Fruit fly (Drosophila melanogaster) whole organism, embryonic: ENCODE measurements around the gene TTLL6B.

Source experiments
- Awh ChIP-seq: fragments of 200-800 bp; sonication (Bioruptor generic); IDR thresholded peaks from 2 replicates; pipeline ENCODE4, ENCODE4 v1.3.6; 2022; ENCODE audit warnings: missing biosample characterization, missing genetic modification characterization
- CG11456 ChIP-seq: fragments of 200-800 bp; sonication (Bioruptor generic); IDR thresholded peaks from 3 replicates; pipeline ENCODE4 v1.3.6; 2022; ENCODE audit warnings: missing biosample characterization, missing genetic modification characterization
- CG1233 ChIP-seq: fragments of 200-800 bp; sonication (Bioruptor generic); optimal IDR thresholded peaks from 4 replicates; lab custom pipeline; 2018; ENCODE audit warnings: missing biosample characterization, mild to moderate bottlenecking, missing genetic modification characterization
- CG12659 ChIP-seq: fragments of 200-800 bp; sonication (Bioruptor generic); optimal IDR thresholded peaks from 3 replicates; lab custom pipeline; 2017; ENCODE audit warnings: mild to moderate bottlenecking, missing biosample characterization, missing genetic modification reagents, missing genetic modification characterization
- CG12769 ChIP-seq: fragments of 200-800 bp; sonication (Bioruptor generic); optimal IDR thresholded peaks from 2 replicates; lab custom pipeline; 2019; ENCODE audit warnings: missing biosample characterization, mild to moderate bottlenecking, missing genetic modification characterization, moderate library complexity
- CG14710 ChIP-seq: fragments of 200-800 bp; sonication (Bioruptor generic); optimal IDR thresholded peaks from 3 replicates; lab custom pipeline; 2019; ENCODE audit warnings: missing biosample characterization, mild to moderate bottlenecking, missing genetic modification characterization, moderate library complexity
- CG15514 ChIP-seq: fragments of 200-800 bp; sonication (Bioruptor generic); optimal IDR thresholded peaks from 3 replicates; lab custom pipeline; 2017; ENCODE audit warnings: missing biosample characterization, missing genetic modification characterization, mild to moderate bottlenecking, moderate library complexity, missing genetic modification reagents
- CG17359 ChIP-seq: fragments of 200-800 bp; sonication (Bioruptor generic); optimal IDR thresholded peaks from 3 replicates; lab custom pipeline; 2018; ENCODE audit warnings: missing biosample characterization, mild to moderate bottlenecking, missing genetic modification characterization, moderate library complexity
- CG17385 ChIP-seq: fragments of 200-800 bp; sonication (Bioruptor generic); optimal IDR thresholded peaks from 3 replicates; lab custom pipeline; 2018; ENCODE audit warnings: missing biosample characterization, mild to moderate bottlenecking, missing genetic modification characterization
- CG31365 ChIP-seq: fragments of 200-800 bp; sonication (Bioruptor generic); optimal IDR thresholded peaks from 2 replicates; lab custom pipeline; 2018; ENCODE audit warnings: missing biosample characterization, mild to moderate bottlenecking, missing genetic modification characterization
- CG32772 ChIP-seq: fragments of 200-800 bp; sonication (Bioruptor generic); IDR thresholded peaks from 2 replicates; pipeline ENCODE4 v1.3.6; 2022; ENCODE audit warnings: missing biosample characterization, missing genetic modification characterization
- CG34224 ChIP-seq: fragments of 200-800 bp; sonication (Bioruptor generic); IDR thresholded peaks from 3 replicates; pipeline ENCODE4 v1.3.6; 2022; ENCODE audit warnings: missing biosample characterization, missing genetic modification characterization; ENCODE audit not compliant: partially characterized antibody
- CG3726 ChIP-seq: fragments of 200-800 bp; sonication (Bioruptor generic); IDR thresholded peaks from 3 replicates; pipeline ENCODE4, ENCODE4 v1.3.6; 2022; ENCODE audit warnings: missing biosample characterization, missing genetic modification characterization
- CG4360 ChIP-seq: fragments of 200-800 bp; sonication (Bioruptor generic); IDR thresholded peaks from 2 replicates; pipeline ENCODE4 v1.3.6; 2022; ENCODE audit warnings: missing biosample characterization, missing genetic modification characterization
- CG4617 ChIP-seq: fragments of 200-800 bp; sonication (Bioruptor generic); optimal IDR thresholded peaks from 3 replicates; lab custom pipeline; 2016; ENCODE audit warnings: missing biosample characterization, missing genetic modification characterization, borderline replicate concordance
- CG4820 ChIP-seq: fragments of 200-800 bp; sonication (Bioruptor generic); optimal IDR thresholded peaks from 3 replicates; lab custom pipeline; 2016; ENCODE audit warnings: missing biosample characterization, missing genetic modification characterization
- CG8478 ChIP-seq: fragments of >200 bp; optimal IDR thresholded peaks from 2 replicates; lab custom pipeline; 2018
- CG9727 ChIP-seq: fragments of 200-800 bp; sonication (Bioruptor generic); optimal IDR thresholded peaks from 3 replicates; lab custom pipeline; 2017; ENCODE audit warnings: missing biosample characterization, mild to moderate bottlenecking, missing genetic modification characterization
- CG9797 ChIP-seq: fragments of 200-800 bp; sonication (Bioruptor generic); optimal IDR thresholded peaks from 3 replicates; lab custom pipeline; 2018; ENCODE audit warnings: missing biosample characterization, mild to moderate bottlenecking, missing genetic modification characterization
- Dp ChIP-seq: fragments of 200-800 bp; sonication (Bioruptor generic); optimal IDR thresholded peaks from 2 replicates; lab custom pipeline; 2018; ENCODE audit warnings: missing biosample characterization, mild to moderate bottlenecking, missing genetic modification characterization, moderate library complexity
- E2f2 ChIP-seq: fragments of 200-800 bp; sonication (Bioruptor generic); IDR thresholded peaks from 2 replicates; pipeline ENCODE4 v1.3.6; 2022; ENCODE audit warnings: missing biosample characterization, missing genetic modification characterization
- HmgZ ChIP-seq: fragments of 200-800 bp; sonication (Bioruptor generic); optimal IDR thresholded peaks from 2 replicates; lab custom pipeline; 2018; ENCODE audit warnings: missing biosample characterization, mild to moderate bottlenecking, missing genetic modification characterization
- Lhr ChIP-seq: fragments of 200-800 bp; sonication (Bioruptor generic); optimal IDR thresholded peaks from 3 replicates; lab custom pipeline; 2017; ENCODE audit warnings: mild to moderate bottlenecking, missing biosample characterization, missing genetic modification reagents, missing genetic modification characterization
- MBD-R2 ChIP-seq: fragments of 200-800 bp; sonication (Bioruptor generic); IDR thresholded peaks from 2 replicates; pipeline ENCODE4 v1.3.6; 2022; ENCODE audit warnings: missing biosample characterization, missing genetic modification characterization
- Med ChIP-seq: fragments of 200-800 bp; sonication (Bioruptor generic); peaks from one replicate; lab custom pipeline; 2016; ENCODE audit warnings: missing biosample characterization, missing genetic modification characterization, mild to moderate bottlenecking, inconsistent platforms, moderate library complexity
- Meics ChIP-seq: fragments of 200-800 bp; sonication (Bioruptor generic); optimal IDR thresholded peaks from 2 replicates; lab custom pipeline; 2017; ENCODE audit warnings: missing biosample characterization, mild to moderate bottlenecking, missing genetic modification characterization
- Myb ChIP-seq: fragments of 200-800 bp; sonication (Bioruptor generic); optimal IDR thresholded peaks from 2 replicates; lab custom pipeline; 2016; ENCODE audit warnings: missing biosample characterization, missing genetic modification characterization
- PHDP ChIP-seq: fragments of 200-800 bp; sonication (Bioruptor generic); optimal IDR thresholded peaks from 3 replicates; lab custom pipeline; 2018; ENCODE audit warnings: missing biosample characterization, mild to moderate bottlenecking, missing genetic modification characterization, moderate library complexity
- Pdp1 ChIP-seq, 2 experiments: fragments of 200-800 bp; sonication (Bioruptor generic); optimal IDR thresholded peaks; 3 replicates each; lab custom pipeline; 2016; ENCODE audit warnings: missing biosample characterization in 2 of 2, missing genetic modification characterization in 2 of 2, mild to moderate bottlenecking in 1 of 2, moderate library complexity in 1 of 2
- Sry-δ ChIP-seq: fragments of 200-800 bp; sonication (Bioruptor generic); optimal IDR thresholded peaks from 2 replicates; lab custom pipeline; 2016; ENCODE audit warnings: missing biosample characterization, missing genetic modification characterization
- Xbp1 ChIP-seq: fragments of 200-800 bp; sonication (Bioruptor generic); optimal IDR thresholded peaks from 3 replicates; lab custom pipeline; 2016; ENCODE audit warnings: missing biosample characterization, mild to moderate bottlenecking, missing genetic modification characterization
- abd-A ChIP-seq: fragments of 200-800 bp; sonication (Bioruptor generic); optimal IDR thresholded peaks from 3 replicates; lab custom pipeline; 2019; ENCODE audit warnings: missing biosample characterization, mild to moderate bottlenecking, missing genetic modification characterization, moderate library complexity
- cg ChIP-seq: fragments of 200-800 bp; sonication (Bioruptor generic); optimal IDR thresholded peaks from 3 replicates; lab custom pipeline; 2019; ENCODE audit warnings: missing biosample characterization, mild to moderate bottlenecking, missing genetic modification characterization, moderate library complexity
- chinmo ChIP-seq: fragments of 200-800 bp; sonication (Bioruptor generic); IDR thresholded peaks from 4 replicates; pipeline ENCODE4 v1.3.6; 2022; ENCODE audit warnings: missing biosample characterization, missing genetic modification characterization; ENCODE audit not compliant: partially characterized antibody
- crol ChIP-seq: fragments of 200-800 bp; sonication (Bioruptor generic); IDR thresholded peaks from 2 replicates; pipeline ENCODE4 v1.3.6; 2022; ENCODE audit warnings: missing biosample characterization, missing genetic modification characterization
- da ChIP-seq: fragments of 200-800 bp; sonication (Bioruptor generic); optimal IDR thresholded peaks from 2 replicates; lab custom pipeline; 2016; ENCODE audit warnings: missing biosample characterization, missing genetic modification characterization
- eve ChIP-seq, 2 experiments: fragments of >200 bp; optimal IDR thresholded peaks; 2 replicates each; lab custom pipeline; 2017; ENCODE audit warnings: missing biosample characterization in 2 of 2, missing genetic modification characterization in 2 of 2
- gfzf ChIP-seq: fragments of 200-800 bp; sonication (Bioruptor generic); optimal IDR thresholded peaks from 2 replicates; lab custom pipeline; 2016; ENCODE audit warnings: missing biosample characterization, mild to moderate bottlenecking, missing genetic modification characterization, moderate library complexity
- ham ChIP-seq: fragments of 200-800 bp; sonication (Bioruptor generic); IDR thresholded peaks from 2 replicates; pipeline ENCODE4 v1.3.6; 2022; ENCODE audit warnings: missing biosample characterization, missing genetic modification characterization
- ken ChIP-seq: fragments of 200-800 bp; sonication (Bioruptor generic); IDR thresholded peaks from 3 replicates; pipeline ENCODE4 v1.3.6; 2022; ENCODE audit warnings: missing biosample characterization, missing genetic modification characterization
- nom ChIP-seq: fragments of 200-800 bp; sonication (Bioruptor generic); optimal IDR thresholded peaks from 2 replicates; lab custom pipeline; 2017; ENCODE audit warnings: missing biosample characterization, missing genetic modification characterization, mild to moderate bottlenecking, moderate library complexity, missing genetic modification reagents
- phol ChIP-seq: fragments of 200-800 bp; sonication (Bioruptor generic); optimal IDR thresholded peaks from 3 replicates; lab custom pipeline; 2018; ENCODE audit warnings: missing biosample characterization, mild to moderate bottlenecking, missing genetic modification characterization, moderate library complexity
- pzg ChIP-seq: fragments of 200-800 bp; sonication (Bioruptor generic); optimal IDR thresholded peaks from 3 replicates; lab custom pipeline; 2018; ENCODE audit warnings: missing biosample characterization, mild to moderate bottlenecking, missing genetic modification characterization, moderate library complexity
- scrt ChIP-seq: fragments of 200-800 bp; sonication (Bioruptor generic); optimal IDR thresholded peaks from 2 replicates; lab custom pipeline; 2018; ENCODE audit warnings: missing biosample characterization, mild to moderate bottlenecking, missing genetic modification characterization, moderate library complexity
- sens ChIP-seq: fragments of 200-800 bp; sonication (Bioruptor generic); peaks from one replicate; lab custom pipeline; 2016; ENCODE audit warnings: missing biosample characterization, missing genetic modification characterization
- sqz ChIP-seq: fragments of 200-800 bp; sonication (Bioruptor generic); optimal IDR thresholded peaks from 3 replicates; lab custom pipeline; 2018; ENCODE audit warnings: missing biosample characterization, mild to moderate bottlenecking, missing genetic modification characterization
- sug ChIP-seq: fragments of 200-800 bp; optimal IDR thresholded peaks from 2 replicates; lab custom pipeline; 2019; ENCODE audit warnings: missing biosample characterization, mild to moderate bottlenecking, missing genetic modification characterization, moderate library complexity
- trem ChIP-seq: fragments of 200-800 bp; optimal IDR thresholded peaks from 3 replicates; lab custom pipeline; 2019; ENCODE audit warnings: missing biosample characterization, mild to moderate bottlenecking, missing genetic modification characterization, moderate library complexity

The TTLL6B gene

DNA sequence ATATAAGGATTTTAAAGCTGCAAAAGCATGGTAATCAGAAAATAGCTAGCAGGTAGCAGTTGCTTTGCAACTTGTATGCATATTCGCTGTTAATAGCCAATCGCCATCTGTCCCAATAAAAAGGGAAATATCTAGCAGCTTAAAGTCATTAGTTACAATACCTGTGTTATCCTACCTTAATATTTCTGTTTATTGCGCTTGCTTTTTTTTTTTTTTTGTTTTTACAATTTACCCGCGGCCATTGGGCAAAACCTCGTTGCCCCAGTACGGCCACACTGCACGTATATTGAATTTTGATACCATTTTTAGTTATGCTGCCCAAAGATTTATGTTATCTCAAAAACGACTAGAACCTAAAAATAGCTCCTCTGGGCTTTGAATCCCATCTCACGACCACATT, 21.4 kb upstream of the TTLL6B start:
- TF ChIP-seq CG8478 (lab: Kevin White, UChicago), result no peak
- peak; percentile 41; the same call in 1 of the 2 replicates for TF ChIP-seq E2f2
- peak; percentile 78 for TF ChIP-seq gfzf (GFP tag; lab: Kevin White, UChicago)
- peak; percentile 52 for TF ChIP-seq MBD-R2 (GFP tag; lab: Robert Waterston, UW)
- peak; percentile 8 for TF ChIP-seq Sry-δ (GFP tag; lab: Kevin White, UChicago)
- no peak for TF ChIP-seq eve (GFP tag; optimal IDR thresholded peaks at IDR 0.05; lab: Kevin White, UChicago)
- 0 out of 2 replicates have a peak, but pooled peaks have one; percentile 40 for TF ChIP-seq CG32772 (GFP tag; lab: Robert Waterston, UW)
- peak; percentile 4 for TF ChIP-seq CG12659 (GFP tag; lab: Kevin White, UChicago)
- peak; percentile 37 for TF ChIP-seq CG4617
- TF ChIP-seq Awh, result no peak
- no peak for TF ChIP-seq Lhr (GFP tag; lab: Kevin White, UChicago)
- TF ChIP-seq pzg (GFP tag; lab: Kevin White, UChicago), result peak; percentile 7
- no peak for TF ChIP-seq HmgZ
- TF ChIP-seq PHDP (tag; lab: Kevin White, UChicago), result no peak
- TF ChIP-seq CG34224 (GFP tag; lab: Robert Waterston, UW), result no peak
- peak; percentile 32 for TF ChIP-seq sqz (GFP tag; lab: Kevin White, UChicago)
- peak; percentile 31 for TF ChIP-seq phol (tag; lab: Kevin White, UChicago)
- TF ChIP-seq sens, result peak; percentile 72
- peak; percentile 23 for TF ChIP-seq CG14710 (tag; lab: Kevin White, UChicago)
- peak; percentile 22 for TF ChIP-seq CG15514 (GFP tag; lab: Kevin White, UChicago)
- TF ChIP-seq CG17359 (tag; lab: Kevin White, UChicago), result peak; percentile 36
- no peak for TF ChIP-seq scrt
- peak; percentile 41 for TF ChIP-seq CG9797 (GFP tag; lab: Kevin White, UChicago)
- TF ChIP-seq trem (tag; lab: Kevin White, UChicago), result peak; percentile 41
- peak; percentile 23 for TF ChIP-seq Myb (GFP tag; lab: Kevin White, UChicago)
- TF ChIP-seq CG9727 (GFP tag; lab: Kevin White, UChicago), result no peak
- peak; percentile 20 for TF ChIP-seq Dp (GFP tag; lab: Kevin White, UChicago)

dm6 chr3R:27270379-27271266, 19.8 kb upstream of the TTLL6B start:
- peak; percentile 50 for TF ChIP-seq nom (GFP tag; lab: Kevin White, UChicago)
- TF ChIP-seq CG11456 (GFP tag; lab: Robert Waterston, UW), result no peak
- TF ChIP-seq da (GFP tag; lab: Kevin White, UChicago), result no peak
- no peak for TF ChIP-seq CG4820 (GFP tag; lab: Kevin White, UChicago)
- no peak for TF ChIP-seq CG12659 (GFP tag; lab: Kevin White, UChicago)
- no peak for TF ChIP-seq Xbp1 (GFP tag; lab: Kevin White, UChicago)
- no peak for TF ChIP-seq CG3726
- 0 out of 4 replicates have a peak, but pooled peaks have one; percentile 29 for TF ChIP-seq chinmo (GFP tag; lab: Robert Waterston, UW)
- no peak for TF ChIP-seq CG1233 (GFP tag; lab: Kevin White, UChicago)
- TF ChIP-seq sug (tag; lab: Kevin White, UChicago), result peak; percentile 17
- peak; percentile 5; the same call in 1 of the 2 replicates for TF ChIP-seq MBD-R2 (GFP tag; lab: Robert Waterston, UW)
- peak; percentile 56 for TF ChIP-seq crol (GFP tag; lab: Robert Waterston, UW)
- no peak for TF ChIP-seq abd-A (tag; lab: Kevin White, UChicago)
- no peak for TF ChIP-seq Meics (GFP tag; lab: Kevin White, UChicago)
- no peak for TF ChIP-seq ken
- TF ChIP-seq Pdp1 (GFP tag; optimal IDR thresholded peaks at IDR 0.05; lab: Kevin White, UChicago), result peak in 1 of 2 experiments; percentile 68
- no peak for TF ChIP-seq ham (GFP tag; lab: Robert Waterston, UW)
- peak; percentile 65 for TF ChIP-seq CG4360 (GFP tag; lab: Robert Waterston, UW)
- no peak for TF ChIP-seq CG31365
- peak; percentile 31 for TF ChIP-seq Med
- peak; percentile 80 for TF ChIP-seq cg (GFP tag; lab: Kevin White, UChicago)
- TF ChIP-seq CG17385 (GFP tag; lab: Kevin White, UChicago), result peak; percentile 25
- TF ChIP-seq CG12769 (tag; lab: Kevin White, UChicago), result peak; percentile 15
